Fruit fly (Drosophila melanogaster) whole organism, embryonic: ENCODE measurements around the gene shv.

Experiments
- Atf-2 ChIP-seq: fragments of 200-800 bp; sonication (Bioruptor generic); optimal IDR thresholded peaks from 2 replicates; lab custom pipeline; 2016; ENCODE audit warnings: missing biosample characterization, missing genetic modification characterization
- Bgb ChIP-seq: fragments of 200-800 bp; sonication (Bioruptor generic); IDR thresholded peaks from 2 replicates; pipeline ENCODE4 v1.3.6; 2022; ENCODE audit warnings: missing biosample characterization, missing genetic modification characterization; ENCODE audit not compliant: partially characterized antibody
- CG10543 ChIP-seq: fragments of 200-800 bp; sonication (Bioruptor generic); optimal IDR thresholded peaks from 3 replicates; lab custom pipeline; 2017; ENCODE audit warnings: missing biosample characterization, mild to moderate bottlenecking, missing genetic modification characterization, moderate library complexity
- CG13424 ChIP-seq: fragments of 200-800 bp; sonication (Bioruptor generic); optimal IDR thresholded peaks from 2 replicates; lab custom pipeline; 2019; ENCODE audit warnings: missing biosample characterization, mild to moderate bottlenecking, missing genetic modification characterization, moderate library complexity
- CG14667 ChIP-seq: fragments of 200-800 bp; sonication (Bioruptor generic); IDR thresholded peaks from 2 replicates; pipeline ENCODE4 v1.3.6; 2022; ENCODE audit warnings: missing biosample characterization, missing genetic modification characterization
- CG17385 ChIP-seq: fragments of 200-800 bp; sonication (Bioruptor generic); optimal IDR thresholded peaks from 3 replicates; lab custom pipeline; 2018; ENCODE audit warnings: missing biosample characterization, mild to moderate bottlenecking, missing genetic modification characterization
- CG18619 ChIP-seq: fragments of 200-800 bp; sonication (Bioruptor generic); optimal IDR thresholded peaks from 3 replicates; lab custom pipeline; 2017; ENCODE audit warnings: missing biosample characterization, mild to moderate bottlenecking, missing genetic modification characterization
- CG3995 ChIP-seq: fragments of 200-800 bp; sonication (Bioruptor generic); optimal IDR thresholded peaks from 3 replicates; lab custom pipeline; 2016; ENCODE audit warnings: missing biosample characterization, missing genetic modification characterization
- CG7556 ChIP-seq: fragments of 200-800 bp; sonication (Bioruptor generic); optimal IDR thresholded peaks from 2 replicates; lab custom pipeline; 2017; ENCODE audit warnings: missing biosample characterization, mild to moderate bottlenecking, missing genetic modification characterization
- CG8281 ChIP-seq: fragments of 200-800 bp; sonication (Bioruptor generic); optimal IDR thresholded peaks from 2 replicates; lab custom pipeline; 2018; ENCODE audit warnings: missing biosample characterization, mild to moderate bottlenecking, missing genetic modification characterization, moderate library complexity
- CG8359 ChIP-seq: fragments of 200-800 bp; sonication (Bioruptor generic); optimal IDR thresholded peaks from 2 replicates; lab custom pipeline; 2017; ENCODE audit warnings: missing biosample characterization, mild to moderate bottlenecking, missing genetic modification characterization, borderline replicate concordance
- CG8944 ChIP-seq: fragments of 200-800 bp; sonication (Bioruptor generic); optimal IDR thresholded peaks from 3 replicates; lab custom pipeline; 2016; ENCODE audit warnings: missing biosample characterization, missing genetic modification characterization
- CG9797 ChIP-seq: fragments of 200-800 bp; sonication (Bioruptor generic); optimal IDR thresholded peaks from 3 replicates; lab custom pipeline; 2018; ENCODE audit warnings: missing biosample characterization, mild to moderate bottlenecking, missing genetic modification characterization
- CrebB ChIP-seq: fragments of 200-800 bp; sonication (Bioruptor generic); optimal IDR thresholded peaks from 3 replicates; lab custom pipeline; 2018; ENCODE audit warnings: missing biosample characterization, mild to moderate bottlenecking, missing genetic modification characterization
- D19A ChIP-seq: fragments of 200-800 bp; optimal IDR thresholded peaks from 3 replicates; lab custom pipeline; 2019; ENCODE audit warnings: missing biosample characterization, mild to moderate bottlenecking, missing genetic modification characterization, moderate library complexity
- Deaf1 ChIP-seq: fragments of 200-800 bp; optimal IDR thresholded peaks from 3 replicates; lab custom pipeline; 2019; ENCODE audit warnings: missing biosample characterization, mild to moderate bottlenecking, missing genetic modification characterization, moderate library complexity
- Ets65A ChIP-seq: fragments of 200-800 bp; sonication (Bioruptor generic); peaks from one replicate; lab custom pipeline; 2016; ENCODE audit warnings: missing biosample characterization, missing genetic modification characterization
- Fer1 ChIP-seq: fragments of 200-800 bp; sonication (Bioruptor generic); optimal IDR thresholded peaks from 2 replicates; lab custom pipeline; 2017; ENCODE audit warnings: missing biosample characterization, mild to moderate bottlenecking, missing genetic modification characterization
- H2.0 ChIP-seq: fragments of 200-800 bp; sonication (Bioruptor generic); IDR thresholded peaks from 2 replicates; pipeline ENCODE4 v1.3.6; 2022; ENCODE audit warnings: missing biosample characterization, missing genetic modification characterization
- HHEX ChIP-seq: fragments of 200-800 bp; sonication (Bioruptor generic); optimal IDR thresholded peaks from 3 replicates; lab custom pipeline; 2017; ENCODE audit warnings: missing biosample characterization, mild to moderate bottlenecking, missing genetic modification characterization, missing genetic modification reagents
- HLHmδ ChIP-seq: fragments of 200-800 bp; sonication (Bioruptor generic); optimal IDR thresholded peaks from 2 replicates; lab custom pipeline; 2018; ENCODE audit warnings: missing biosample characterization, mild to moderate bottlenecking, missing genetic modification characterization, moderate library complexity
- HmgD ChIP-seq: fragments of 200-800 bp; sonication (Bioruptor generic); optimal IDR thresholded peaks from 3 replicates; lab custom pipeline; 2016; ENCODE audit warnings: missing biosample characterization, missing genetic modification characterization
- HmgZ ChIP-seq: fragments of 200-800 bp; sonication (Bioruptor generic); optimal IDR thresholded peaks from 2 replicates; lab custom pipeline; 2018; ENCODE audit warnings: missing biosample characterization, mild to moderate bottlenecking, missing genetic modification characterization
- Hsf ChIP-seq: fragments of 200-800 bp; sonication (Bioruptor generic); optimal IDR thresholded peaks from 3 replicates; lab custom pipeline; 2016; ENCODE audit warnings: missing biosample characterization, missing genetic modification characterization
- NC2β ChIP-seq: fragments of 200-800 bp; sonication (Bioruptor generic); optimal IDR thresholded peaks from 2 replicates; lab custom pipeline; 2016; ENCODE audit warnings: missing biosample characterization, missing genetic modification characterization
- Scr ChIP-seq: fragments of 200-800 bp; sonication (Bioruptor generic); IDR thresholded peaks from 2 replicates; pipeline ENCODE4 v1.3.6; 2022; ENCODE audit warnings: missing biosample characterization, missing genetic modification characterization; ENCODE audit not compliant: partially characterized antibody
- Tbp ChIP-seq: fragments of >200 bp; optimal IDR thresholded peaks from 2 replicates; lab custom pipeline; 2018; ENCODE audit warnings: missing biosample characterization, missing genetic modification characterization
- abd-A ChIP-seq: fragments of 200-800 bp; sonication (Bioruptor generic); optimal IDR thresholded peaks from 3 replicates; lab custom pipeline; 2019; ENCODE audit warnings: missing biosample characterization, mild to moderate bottlenecking, missing genetic modification characterization, moderate library complexity
- al ChIP-seq: fragments of 200-800 bp; sonication (Bioruptor generic); IDR thresholded peaks from 2 replicates; pipeline ENCODE4 v1.3.6; 2022; ENCODE audit warnings: missing biosample characterization, missing genetic modification characterization
- amos ChIP-seq: fragments of 200-800 bp; sonication (Bioruptor generic); IDR thresholded peaks from 2 replicates; pipeline ENCODE4 v1.3.6; 2022; ENCODE audit warnings: missing biosample characterization, missing genetic modification characterization; ENCODE audit not compliant: partially characterized antibody
- crc ChIP-seq: fragments of 200-800 bp; sonication (Bioruptor generic); optimal IDR thresholded peaks from 2 replicates; lab custom pipeline; 2016; ENCODE audit warnings: missing biosample characterization, missing genetic modification characterization
- da ChIP-seq: fragments of 200-800 bp; sonication (Bioruptor generic); optimal IDR thresholded peaks from 2 replicates; lab custom pipeline; 2016; ENCODE audit warnings: missing biosample characterization, missing genetic modification characterization
- fd64A ChIP-seq: fragments of 200-800 bp; sonication (Bioruptor generic); optimal IDR thresholded peaks from 3 replicates; lab custom pipeline; 2018; ENCODE audit warnings: missing biosample characterization, mild to moderate bottlenecking, missing genetic modification characterization
- lilli ChIP-seq: fragments of 200-800 bp; sonication (Bioruptor generic); optimal IDR thresholded peaks from 3 replicates; lab custom pipeline; 2016; ENCODE audit warnings: missing biosample characterization, missing genetic modification characterization
- mld ChIP-seq: fragments of 200-800 bp; sonication (Bioruptor generic); IDR thresholded peaks from 3 replicates; pipeline ENCODE4 v1.3.6; 2022; ENCODE audit warnings: missing biosample characterization, missing genetic modification characterization; ENCODE audit not compliant: partially characterized antibody
- onecut ChIP-seq: fragments of 200-800 bp; sonication (Bioruptor generic); IDR thresholded peaks from 2 replicates; pipeline ENCODE4 v1.3.6; 2022; ENCODE audit warnings: missing biosample characterization, missing genetic modification characterization
- phol ChIP-seq: fragments of 200-800 bp; sonication (Bioruptor generic); optimal IDR thresholded peaks from 3 replicates; lab custom pipeline; 2018; ENCODE audit warnings: missing biosample characterization, mild to moderate bottlenecking, missing genetic modification characterization, moderate library complexity
- salm ChIP-seq: fragments of 200-800 bp; sonication (Bioruptor generic); optimal IDR thresholded peaks from 2 replicates; lab custom pipeline; 2018; ENCODE audit warnings: missing biosample characterization, mild to moderate bottlenecking, missing genetic modification characterization
- sc ChIP-seq, 3 experiments: fragments of >200 bp in 2 of 3; fragments of 200-800 bp in 1 of 3; sonication (Bioruptor generic) in 1 of 3; optimal IDR thresholded peaks; 2 replicates in 2 of 3; 3 replicates in 1 of 3; lab custom pipeline; 2017; ENCODE audit warnings: mild to moderate bottlenecking in 1 of 3, missing biosample characterization in 1 of 3, missing genetic modification characterization in 1 of 3, missing genetic modification reagents in 1 of 3
- sens-2 ChIP-seq: fragments of 200-800 bp; sonication (Bioruptor generic); IDR thresholded peaks from 2 replicates; pipeline ENCODE4 v1.3.6; 2022; ENCODE audit warnings: missing biosample characterization, missing genetic modification characterization
- slbo ChIP-seq: fragments of 200-800 bp; sonication (Bioruptor generic); IDR thresholded peaks from 2 replicates; pipeline ENCODE4 v1.3.6; 2022; ENCODE audit warnings: missing biosample characterization, missing genetic modification characterization
- slou ChIP-seq: fragments of 200-800 bp; sonication (Bioruptor generic); optimal IDR thresholded peaks from 3 replicates; lab custom pipeline; 2016; ENCODE audit warnings: missing biosample characterization, missing genetic modification characterization
- sna ChIP-seq: fragments of 200-800 bp; sonication (Bioruptor generic); IDR thresholded peaks from 2 replicates; pipeline ENCODE4 v1.3.6; 2022; ENCODE audit warnings: missing biosample characterization, missing genetic modification characterization; ENCODE audit not compliant: partially characterized antibody
- sug ChIP-seq: fragments of 200-800 bp; optimal IDR thresholded peaks from 2 replicates; lab custom pipeline; 2019; ENCODE audit warnings: missing biosample characterization, mild to moderate bottlenecking, missing genetic modification characterization, moderate library complexity
- tap ChIP-seq: fragments of 200-800 bp; optimal IDR thresholded peaks from 3 replicates; lab custom pipeline; 2019; ENCODE audit warnings: missing biosample characterization, mild to moderate bottlenecking, missing genetic modification characterization, moderate library complexity
- toy ChIP-seq: fragments of 200-800 bp; sonication (Bioruptor generic); IDR thresholded peaks from 2 replicates; pipeline ENCODE4 v1.3.6; 2022; ENCODE audit warnings: missing biosample characterization, missing genetic modification characterization
- trh ChIP-seq: fragments of 200-800 bp; sonication (Bioruptor generic); optimal IDR thresholded peaks from 2 replicates; lab custom pipeline; 2016; ENCODE audit warnings: missing biosample characterization, missing genetic modification characterization
- tx ChIP-seq: fragments of 200-800 bp; sonication (Bioruptor generic); optimal IDR thresholded peaks from 2 replicates; lab custom pipeline; 2016; ENCODE audit warnings: missing biosample characterization, missing genetic modification characterization
- vfl ChIP-seq: fragments of 200-800 bp; sonication (Bioruptor generic); optimal IDR thresholded peaks from 2 replicates; lab custom pipeline; 2016; ENCODE audit warnings: missing biosample characterization, missing genetic modification characterization
- zfh2 ChIP-seq: fragments of 200-800 bp; sonication (Bioruptor generic); optimal IDR thresholded peaks from 2 replicates; lab custom pipeline; 2016; ENCODE audit warnings: missing biosample characterization, missing genetic modification characterization

shv gene

DNA sequence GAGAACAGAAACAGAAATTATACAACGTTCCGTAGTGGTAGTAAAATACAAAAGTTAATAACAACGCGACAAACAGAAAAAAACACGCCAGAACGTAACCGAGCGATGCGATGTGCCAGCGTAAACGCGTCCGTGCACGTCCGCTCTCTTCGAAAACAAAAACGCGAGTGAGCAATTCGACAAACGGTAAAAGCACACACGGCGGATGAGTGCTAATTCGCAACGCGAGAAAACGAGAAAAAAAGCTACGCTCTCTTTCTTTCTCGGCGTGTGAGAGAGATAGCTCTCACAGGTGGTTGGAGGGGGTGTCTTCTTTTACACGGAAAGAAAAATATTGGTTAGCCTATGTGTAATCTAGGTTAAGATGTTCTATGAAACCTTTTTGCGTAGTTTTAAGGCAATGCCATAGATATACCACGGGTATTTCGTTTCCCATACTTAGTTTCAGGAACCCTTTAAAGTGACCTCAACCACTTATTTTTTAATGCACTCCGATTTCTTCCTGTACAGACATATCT is 19.2 kb downstream of the shv start, which contains the start of gene CG4297 (continued):
- TF ChIP-seq tx (GFP tag; lab: Kevin White, UChicago): peak; percentile 93
- TF ChIP-seq slbo (GFP tag; lab: Robert Waterston, UW): no peak
- TF ChIP-seq Bgb (GFP tag; lab: Robert Waterston, UW): no peak
- peak; percentile 54 for TF ChIP-seq CG3995 (GFP tag; lab: Kevin White, UChicago)
- no peak for TF ChIP-seq toy (GFP tag; lab: Robert Waterston, UW)
- no peak for TF ChIP-seq Scr (GFP tag; lab: Robert Waterston, UW)
- peak; percentile 91 for TF ChIP-seq CG13424
- TF ChIP-seq tap (tag; lab: Kevin White, UChicago): peak; percentile 92
- peak; percentile 95 for TF ChIP-seq lilli
- TF ChIP-seq CG7556 (GFP tag; lab: Kevin White, UChicago): peak; percentile 92
- peak; percentile 81 for TF ChIP-seq vfl
- TF ChIP-seq al: no peak
- no peak for TF ChIP-seq CG9797 (GFP tag; lab: Kevin White, UChicago)
- no peak for TF ChIP-seq amos
- TF ChIP-seq Tbp (GFP tag; lab: Kevin White, UChicago): no peak
- no peak for TF ChIP-seq H2.0 (GFP tag; lab: Robert Waterston, UW)
- TF ChIP-seq CG10543 (GFP tag; lab: Kevin White, UChicago): peak; percentile 89
- TF ChIP-seq Atf-2 (GFP tag; lab: Kevin White, UChicago): peak; percentile 89
- TF ChIP-seq sug (tag; lab: Kevin White, UChicago): peak; percentile 91
- TF ChIP-seq CrebB (tag; lab: Kevin White, UChicago): peak; percentile 93
- peak; percentile 95 for TF ChIP-seq HmgZ (tag; lab: Kevin White, UChicago)
- peak; percentile 91 for TF ChIP-seq CG8944 (GFP tag; lab: Kevin White, UChicago)
- peak; percentile 79 for TF ChIP-seq trh (GFP tag; lab: Kevin White, UChicago)
- TF ChIP-seq CG17385 (GFP tag; lab: Kevin White, UChicago): peak; percentile 86
- peak; percentile 99 for TF ChIP-seq Ets65A (GFP tag; lab: Kevin White, UChicago)
- TF ChIP-seq phol (tag; lab: Kevin White, UChicago): peak; percentile 91
- peak; percentile 94 for TF ChIP-seq Fer1 (GFP tag; lab: Kevin White, UChicago)
- TF ChIP-seq sens-2 (GFP tag; lab: Robert Waterston, UW): no peak
- peak; percentile 87 for TF ChIP-seq HmgD
- TF ChIP-seq CG18619 (GFP tag; lab: Kevin White, UChicago): peak; percentile 92
- peak; percentile 57 for TF ChIP-seq CG8359 (GFP tag; lab: Kevin White, UChicago)
- no peak for TF ChIP-seq CG14667 (GFP tag; lab: Robert Waterston, UW)
- peak; percentile 78 for TF ChIP-seq da
- TF ChIP-seq abd-A (tag; lab: Kevin White, UChicago): peak; percentile 73
- TF ChIP-seq mld (GFP tag; lab: Robert Waterston, UW): no peak
- TF ChIP-seq Deaf1 (tag; lab: Kevin White, UChicago): peak; percentile 70
- TF ChIP-seq D19A (tag; lab: Kevin White, UChicago): peak; percentile 87
- TF ChIP-seq sc (optimal IDR thresholded peaks at IDR 0.05; lab: Kevin White, UChicago): no peak
- TF ChIP-seq sc (GFP tag; optimal IDR thresholded peaks at IDR 0.05; lab: Kevin White, UChicago): peak; percentile 80
- peak; percentile 78 for TF ChIP-seq CG8281 (tag; lab: Kevin White, UChicago)
- peak; percentile 94 for TF ChIP-seq zfh2
- TF ChIP-seq HLHmδ (GFP tag; lab: Kevin White, UChicago): peak; percentile 4
- TF ChIP-seq salm (tag; lab: Kevin White, UChicago): peak; percentile 91
- TF ChIP-seq crc (GFP tag; lab: Kevin White, UChicago): peak; percentile 92
- peak; percentile 90 for TF ChIP-seq NC2β
- peak; percentile 94 for TF ChIP-seq Hsf (GFP tag; lab: Kevin White, UChicago)
- peak; percentile 88 for TF ChIP-seq onecut (GFP tag; lab: Robert Waterston, UW)
- peak; percentile 95 for TF ChIP-seq HHEX (GFP tag; lab: Kevin White, UChicago)
- TF ChIP-seq fd64A: peak; percentile 78
- TF ChIP-seq sna (GFP tag; lab: Robert Waterston, UW): no peak
- peak; percentile 83 for TF ChIP-seq slou (GFP tag; lab: Kevin White, UChicago)
